Fruit fly (Drosophila melanogaster) whole organism, embryonic: ENCODE data around the gene Rab3-GEF.

Experiments used
- Abd-B ChIP-seq: fragments of 200-800 bp; sonication (Bioruptor generic); optimal IDR thresholded peaks from 2 replicates; lab custom pipeline; 2018; ENCODE audit warnings: missing biosample characterization, mild to moderate bottlenecking, missing genetic modification characterization, moderate library complexity
- Aef1 ChIP-seq: fragments of 200-800 bp; sonication (Bioruptor generic); IDR thresholded peaks from 3 replicates; pipeline ENCODE4 v1.3.6; 2022; ENCODE audit warnings: missing biosample characterization, missing genetic modification characterization
- B-H2 ChIP-seq: fragments of 200-800 bp; sonication (Bioruptor generic); optimal IDR thresholded peaks from 2 replicates; lab custom pipeline; 2018; ENCODE audit warnings: missing biosample characterization, mild to moderate bottlenecking, missing genetic modification characterization
- Bdp1 ChIP-seq: fragments of 200-800 bp; sonication (Bioruptor generic); optimal IDR thresholded peaks from 3 replicates; lab custom pipeline; 2016; ENCODE audit warnings: missing biosample characterization, missing genetic modification characterization
- Blimp-1 ChIP-seq: fragments of 200-800 bp; sonication (Bioruptor generic); optimal IDR thresholded peaks from 3 replicates; lab custom pipeline; 2018; ENCODE audit warnings: missing biosample characterization, missing genetic modification characterization, mild to moderate bottlenecking, moderate library complexity, missing genetic modification reagents
- CG10979 ChIP-seq: fragments of 200-800 bp; sonication (Bioruptor generic); optimal IDR thresholded peaks from 2 replicates; lab custom pipeline; 2018; ENCODE audit warnings: missing biosample characterization, mild to moderate bottlenecking, missing genetic modification characterization, moderate library complexity
- CG11093 ChIP-seq: fragments of 200-800 bp; sonication (Bioruptor generic); IDR thresholded peaks from 3 replicates; pipeline ENCODE4 v1.3.6; 2022; ENCODE audit warnings: missing biosample characterization, missing genetic modification characterization
- CG12942 ChIP-seq: fragments of 200-800 bp; sonication (Bioruptor generic); optimal IDR thresholded peaks from 3 replicates; lab custom pipeline; 2016; ENCODE audit warnings: missing biosample characterization, missing genetic modification characterization
- CG14710 ChIP-seq: fragments of 200-800 bp; sonication (Bioruptor generic); optimal IDR thresholded peaks from 3 replicates; lab custom pipeline; 2019; ENCODE audit warnings: missing biosample characterization, mild to moderate bottlenecking, missing genetic modification characterization, moderate library complexity
- CG17802 ChIP-seq: fragments of 200-800 bp; sonication (Bioruptor generic); optimal IDR thresholded peaks from 2 replicates; lab custom pipeline; 2018; ENCODE audit warnings: missing biosample characterization, mild to moderate bottlenecking, missing genetic modification characterization, moderate library complexity
- CG1792 ChIP-seq: fragments of 200-800 bp; sonication (Bioruptor generic); optimal IDR thresholded peaks from 2 replicates; lab custom pipeline; 2016; ENCODE audit warnings: missing biosample characterization, missing genetic modification characterization
- CG3065 ChIP-seq: fragments of 200-800 bp; sonication (Bioruptor generic); optimal IDR thresholded peaks from 2 replicates; lab custom pipeline; 2016; ENCODE audit warnings: missing biosample characterization, missing genetic modification characterization
- CG3281 ChIP-seq: fragments of 200-800 bp; sonication (Bioruptor generic); optimal IDR thresholded peaks from 3 replicates; lab custom pipeline; 2017; ENCODE audit warnings: missing biosample characterization, mild to moderate bottlenecking, missing genetic modification characterization
- CG33557 ChIP-seq: fragments of 200-800 bp; sonication (Bioruptor generic); optimal IDR thresholded peaks from 2 replicates; lab custom pipeline; 2019; ENCODE audit warnings: missing biosample characterization, mild to moderate bottlenecking, missing genetic modification characterization, moderate library complexity
- CG3838 ChIP-seq: fragments of 200-800 bp; sonication (Bioruptor generic); optimal IDR thresholded peaks from 3 replicates; lab custom pipeline; 2016; ENCODE audit warnings: missing biosample characterization, missing genetic modification characterization
- CG4707 ChIP-seq: fragments of 200-800 bp; sonication (Bioruptor generic); optimal IDR thresholded peaks from 2 replicates; lab custom pipeline; 2018; ENCODE audit warnings: missing biosample characterization, mild to moderate bottlenecking, missing genetic modification characterization, moderate library complexity
- CG6254 ChIP-seq: fragments of 200-800 bp; sonication (Bioruptor generic); optimal IDR thresholded peaks from 3 replicates; lab custom pipeline; 2017; ENCODE audit warnings: mild to moderate bottlenecking, missing biosample characterization, missing genetic modification reagents, missing genetic modification characterization
- CG6683 ChIP-seq: fragments of 200-800 bp; sonication (Bioruptor generic); optimal IDR thresholded peaks from 2 replicates; lab custom pipeline; 2017; ENCODE audit warnings: missing biosample characterization, mild to moderate bottlenecking, missing genetic modification characterization, missing genetic modification reagents
- CG6791 ChIP-seq: fragments of 200-800 bp; sonication (Bioruptor generic); IDR thresholded peaks from 3 replicates; pipeline ENCODE4 v1.3.6; 2022; ENCODE audit warnings: missing biosample characterization, missing genetic modification characterization; ENCODE audit not compliant: partially characterized antibody
- CG7928 ChIP-seq: fragments of 200-800 bp; sonication (Bioruptor generic); optimal IDR thresholded peaks from 2 replicates; lab custom pipeline; 2017; ENCODE audit warnings: missing biosample characterization, mild to moderate bottlenecking, missing genetic modification characterization
- CG8924 ChIP-seq: fragments of 200-800 bp; optimal IDR thresholded peaks from 3 replicates; lab custom pipeline; 2019; ENCODE audit warnings: missing biosample characterization, mild to moderate bottlenecking, missing genetic modification characterization, moderate library complexity
- CG9609 ChIP-seq: fragments of 200-800 bp; sonication (Bioruptor generic); optimal IDR thresholded peaks from 3 replicates; lab custom pipeline; 2016; ENCODE audit warnings: missing biosample characterization, missing genetic modification characterization
- Deaf1 ChIP-seq: fragments of 200-800 bp; optimal IDR thresholded peaks from 3 replicates; lab custom pipeline; 2019; ENCODE audit warnings: missing biosample characterization, mild to moderate bottlenecking, missing genetic modification characterization, moderate library complexity
- GATAe ChIP-seq: fragments of 200-800 bp; sonication (Bioruptor generic); conservative IDR thresholded peaks from 2 replicates; pipeline ENCODE4 v1.3.6; 2022; ENCODE audit warnings: missing biosample characterization, missing genetic modification characterization
- HmgZ ChIP-seq: fragments of 200-800 bp; sonication (Bioruptor generic); optimal IDR thresholded peaks from 2 replicates; lab custom pipeline; 2018; ENCODE audit warnings: missing biosample characterization, mild to moderate bottlenecking, missing genetic modification characterization
- NFAT ChIP-seq: fragments of 200-800 bp; sonication (Bioruptor generic); IDR thresholded peaks from 2 replicates; pipeline ENCODE4 v1.3.6; 2022; ENCODE audit warnings: missing biosample characterization, missing genetic modification characterization
- Nf-YB ChIP-seq: fragments of 200-800 bp; sonication (Bioruptor generic); optimal IDR thresholded peaks from 3 replicates; lab custom pipeline; 2019; ENCODE audit warnings: missing biosample characterization, mild to moderate bottlenecking, missing genetic modification characterization, moderate library complexity
- Sin3A ChIP-seq: fragments of >200 bp; optimal IDR thresholded peaks from 2 replicates; lab custom pipeline; 2018
- Spps ChIP-seq: fragments of 200-800 bp; sonication (Bioruptor generic); optimal IDR thresholded peaks from 2 replicates; lab custom pipeline; 2018; ENCODE audit warnings: missing biosample characterization, mild to moderate bottlenecking, missing genetic modification characterization
- ab ChIP-seq: fragments of 200-800 bp; sonication (Bioruptor generic); optimal IDR thresholded peaks from 2 replicates; lab custom pipeline; 2016; ENCODE audit warnings: missing biosample characterization, missing genetic modification characterization
- ash1 ChIP-seq: fragments of 200-800 bp; sonication (Bioruptor generic); optimal IDR thresholded peaks from 2 replicates; lab custom pipeline; 2018; ENCODE audit warnings: missing biosample characterization, mild to moderate bottlenecking, missing genetic modification characterization
- az2 ChIP-seq: fragments of 200-800 bp; sonication (Bioruptor generic); optimal IDR thresholded peaks from 3 replicates; lab custom pipeline; 2016; ENCODE audit warnings: missing biosample characterization, missing genetic modification characterization
- bab2 ChIP-seq: fragments of 200-800 bp; sonication (Bioruptor generic); optimal IDR thresholded peaks from 2 replicates; lab custom pipeline; 2016; ENCODE audit warnings: missing biosample characterization, missing genetic modification characterization
- br ChIP-seq: fragments of >200 bp; optimal IDR thresholded peaks from 2 replicates; lab custom pipeline; 2017
- btn ChIP-seq: fragments of 200-800 bp; sonication (Bioruptor generic); optimal IDR thresholded peaks from 2 replicates; lab custom pipeline; 2016; ENCODE audit warnings: missing biosample characterization, missing genetic modification characterization
- dpn ChIP-seq, 2 experiments: fragments of 200-800 bp; sonication (Bioruptor generic); optimal IDR thresholded peaks; 3 replicates each; lab custom pipeline; 2016; ENCODE audit warnings: missing biosample characterization in 2 of 2, missing genetic modification characterization in 2 of 2
- dysf ChIP-seq: fragments of 200-800 bp; sonication (Bioruptor generic); IDR thresholded peaks from 3 replicates; pipeline ENCODE4 v1.3.6; 2022; ENCODE audit warnings: missing biosample characterization, missing genetic modification characterization
- emc ChIP-seq: fragments of 200-800 bp; sonication (Bioruptor generic); optimal IDR thresholded peaks from 2 replicates; lab custom pipeline; 2016; ENCODE audit warnings: missing biosample characterization, missing genetic modification characterization
- ems ChIP-seq: fragments of 200-800 bp; sonication (Bioruptor generic); optimal IDR thresholded peaks from 3 replicates; lab custom pipeline; 2016; ENCODE audit warnings: missing biosample characterization, missing genetic modification characterization
- gce ChIP-seq: fragments of 200-800 bp; sonication (Bioruptor generic); IDR thresholded peaks from 3 replicates; pipeline ENCODE4 v1.3.6; 2022; ENCODE audit warnings: missing biosample characterization, missing genetic modification characterization
- h ChIP-seq: fragments of >200 bp; optimal IDR thresholded peaks from 2 replicates; lab custom pipeline; 2017
- mirr ChIP-seq: fragments of 200-800 bp; sonication (Bioruptor generic); optimal IDR thresholded peaks from 3 replicates; lab custom pipeline; 2018; ENCODE audit warnings: missing biosample characterization, mild to moderate bottlenecking, missing genetic modification characterization
- p53 ChIP-seq: fragments of 200-800 bp; sonication (Bioruptor generic); optimal IDR thresholded peaks from 2 replicates; lab custom pipeline; 2016; ENCODE audit warnings: missing biosample characterization, missing genetic modification characterization
- pita ChIP-seq: fragments of 200-800 bp; sonication (Bioruptor generic); optimal IDR thresholded peaks from 2 replicates; lab custom pipeline; 2017; ENCODE audit warnings: missing biosample characterization, mild to moderate bottlenecking, missing genetic modification characterization
- sd ChIP-seq: fragments of 200-800 bp; sonication (Bioruptor generic); optimal IDR thresholded peaks from 3 replicates; lab custom pipeline; 2018; ENCODE audit warnings: missing biosample characterization, mild to moderate bottlenecking, missing genetic modification characterization, moderate library complexity
- slou ChIP-seq: fragments of 200-800 bp; sonication (Bioruptor generic); optimal IDR thresholded peaks from 3 replicates; lab custom pipeline; 2016; ENCODE audit warnings: missing biosample characterization, missing genetic modification characterization
- sna ChIP-seq: fragments of 200-800 bp; sonication (Bioruptor generic); IDR thresholded peaks from 2 replicates; pipeline ENCODE4 v1.3.6; 2022; ENCODE audit warnings: missing biosample characterization, missing genetic modification characterization; ENCODE audit not compliant: partially characterized antibody
- sob ChIP-seq: fragments of 200-800 bp; sonication (Bioruptor generic); IDR thresholded peaks from 2 replicates; pipeline ENCODE4 v1.3.6; 2022; ENCODE audit warnings: missing biosample characterization, missing genetic modification characterization
- sqz ChIP-seq: fragments of 200-800 bp; sonication (Bioruptor generic); optimal IDR thresholded peaks from 3 replicates; lab custom pipeline; 2018; ENCODE audit warnings: missing biosample characterization, mild to moderate bottlenecking, missing genetic modification characterization
- stwl ChIP-seq: fragments of 200-800 bp; sonication (Bioruptor generic); optimal IDR thresholded peaks from 3 replicates; lab custom pipeline; 2018; ENCODE audit warnings: missing biosample characterization, mild to moderate bottlenecking, missing genetic modification characterization, moderate library complexity
- tna ChIP-seq: fragments of 200-800 bp; sonication (Bioruptor generic); IDR thresholded peaks from 2 replicates; pipeline ENCODE4 v1.3.6; 2022; ENCODE audit warnings: missing biosample characterization, missing genetic modification characterization; ENCODE audit not compliant: partially characterized antibody
- wdn ChIP-seq: fragments of 200-800 bp; sonication (Bioruptor generic); IDR thresholded peaks from 2 replicates; pipeline ENCODE4 v1.3.6; 2022; ENCODE audit warnings: missing biosample characterization, missing genetic modification characterization
- yki ChIP-seq: fragments of >200 bp; optimal IDR thresholded peaks from 3 replicates; lab custom pipeline; 2018

Rab3-GEF gene

dm6 chrX:15043700-15044225 lies 45.7 kb upstream of the Rab3-GEF start, which contains the start of gene CG5541 (continued):
- no peak for TF ChIP-seq Sin3A
- no peak for TF ChIP-seq sna
- TF ChIP-seq CG12942 (GFP tag; lab: Kevin White, UChicago), result no peak
- peak; percentile 15 for TF ChIP-seq mirr
- no peak for TF ChIP-seq CG6683 (GFP tag; lab: Kevin White, UChicago)
- no peak for TF ChIP-seq ems (GFP tag; lab: Kevin White, UChicago)
- TF ChIP-seq CG33557 (GFP tag; lab: Kevin White, UChicago), result no peak
- TF ChIP-seq CG3065 (GFP tag; lab: Kevin White, UChicago), result no peak
- TF ChIP-seq dysf (GFP tag; lab: Robert Waterston, UW), result no peak; the same call in 2 of the 3 replicates
- TF ChIP-seq CG3281, result peak; percentile 52
- TF ChIP-seq Blimp-1, result no peak
- TF ChIP-seq CG10979 (tag; lab: Kevin White, UChicago), result peak; percentile 10
- no peak for TF ChIP-seq CG8924 (tag; lab: Kevin White, UChicago)
- no peak for TF ChIP-seq az2
- no peak for TF ChIP-seq GATAe (GFP tag; lab: Robert Waterston, UW)
- no peak for TF ChIP-seq ab (GFP tag; lab: Kevin White, UChicago)
- TF ChIP-seq Bdp1, result no peak
- TF ChIP-seq CG7928, result no peak
- no peak for TF ChIP-seq yki (lab: Kevin White, UChicago)
- 0 out of 2 replicates have a peak, but pooled peaks have one; percentile 20 for TF ChIP-seq wdn (GFP tag; lab: Robert Waterston, UW)
- no peak for TF ChIP-seq h
- TF ChIP-seq br (lab: Kevin White, UChicago), result no peak
- no peak for TF ChIP-seq CG3838 (GFP tag; lab: Kevin White, UChicago)
- TF ChIP-seq dpn (GFP tag; optimal IDR thresholded peaks at IDR 0.05; lab: Kevin White, UChicago), result no peak
- no peak for TF ChIP-seq sob (GFP tag; lab: Robert Waterston, UW)
- no peak for TF ChIP-seq CG17802
- no peak for TF ChIP-seq CG11093
- TF ChIP-seq CG4707, result no peak
- TF ChIP-seq p53 (GFP tag; lab: Kevin White, UChicago), result no peak
- TF ChIP-seq CG6254 (GFP tag; lab: Kevin White, UChicago), result no peak
- TF ChIP-seq CG14710 (tag; lab: Kevin White, UChicago), result no peak
- TF ChIP-seq btn (GFP tag; lab: Kevin White, UChicago), result no peak
- TF ChIP-seq CG1792 (GFP tag; lab: Kevin White, UChicago), result no peak
- TF ChIP-seq sd (tag; lab: Kevin White, UChicago), result no peak
- TF ChIP-seq slou (GFP tag; lab: Kevin White, UChicago), result no peak
- TF ChIP-seq HmgZ (tag; lab: Kevin White, UChicago), result peak; percentile 21
- no peak for TF ChIP-seq NFAT
- TF ChIP-seq Nf-YB (GFP tag; lab: Kevin White, UChicago), result no peak
- no peak for TF ChIP-seq gce (GFP tag; lab: Robert Waterston, UW)
- no peak for TF ChIP-seq Abd-B (GFP tag; lab: Kevin White, UChicago)
- no peak for TF ChIP-seq emc
- TF ChIP-seq ash1 (GFP tag; lab: Kevin White, UChicago), result no peak
- peak; percentile 42 for TF ChIP-seq Deaf1 (tag; lab: Kevin White, UChicago)
- no peak for TF ChIP-seq Spps (tag; lab: Kevin White, UChicago)
- TF ChIP-seq Aef1 (GFP tag; lab: Robert Waterston, UW), result no peak
- TF ChIP-seq CG6791 (GFP tag; lab: Robert Waterston, UW), result no peak
- TF ChIP-seq CG9609 (GFP tag; lab: Kevin White, UChicago), result no peak
- no peak for TF ChIP-seq tna
- no peak for TF ChIP-seq sqz (GFP tag; lab: Kevin White, UChicago)
- no peak for TF ChIP-seq pita
- TF ChIP-seq bab2 (GFP tag; lab: Kevin White, UChicago), result no peak
- peak; percentile 8 for TF ChIP-seq B-H2 (GFP tag; lab: Kevin White, UChicago)
- TF ChIP-seq stwl (tag; lab: Kevin White, UChicago), result no peak
